Fruit fly (Drosophila melanogaster): ENCODE results near the gene CG3184.

- TF ChIP-seq h (GFP tag; optimal IDR thresholded peaks at IDR 0.05) (no peak), CrebA (GFP tag; optimal IDR thresholded peaks at IDR 0.05; ENCODE audit: borderline replicate concordance) (no peak), Jra (GFP tag; optimal IDR thresholded peaks at IDR 0.05) (no peak), Myc (optimal IDR thresholded peaks at IDR 0.05) (no peak), brk (GFP tag; optimal IDR thresholded peaks at IDR 0.05) (no peak), woc (GFP tag; optimal IDR thresholded peaks at IDR 0.05) (no peak), Hnf4 (GFP tag; optimal IDR thresholded peaks at IDR 0.05) (no peak)
Observed at dm6 chrX:6719259-6719658, 30.7 kb upstream of the CG3184 start.

Data from whole organism, wandering third instar larva.